Worm (Caenorhabditis elegans) whole organism, L2 larva: ENCODE data around the gene pept-2.

Source experiments
- C34F6.9 ChIP-seq: fragments of 150-350 bp; optimal IDR thresholded peaks from 2 replicates; lab custom pipeline; 2014; ENCODE audit warnings: missing biosample characterization, missing genetic modification characterization
- F13H6.1 ChIP-seq: sonication (generic microtip); optimal IDR thresholded peaks from 2 replicates; lab custom pipeline; 2016; ENCODE audit warnings: missing genetic modification characterization, missing compliant biosample characterization
- R02D3.7 ChIP-seq: fragments of 150-350 bp; optimal IDR thresholded peaks from 2 replicates; lab custom pipeline; 2014; ENCODE audit warnings: missing biosample characterization, missing genetic modification characterization
- Y55F3AM.14 ChIP-seq: fragments of 200-800 bp; sonication (Bioruptor generic); optimal IDR thresholded peaks from 2 replicates; lab custom pipeline; 2018; ENCODE audit warnings: mild to moderate bottlenecking, missing genetic modification characterization, missing compliant biosample characterization
- ZK546.5 ChIP-seq: sonication (generic microtip); optimal IDR thresholded peaks from 2 replicates; lab custom pipeline; 2017; ENCODE audit warnings: missing biosample characterization, missing genetic modification characterization
- alr-1 ChIP-seq: fragments of 150-350 bp; optimal IDR thresholded peaks from 2 replicates; lab custom pipeline; 2014; ENCODE audit warnings: missing biosample characterization, missing genetic modification characterization
- blmp-1 ChIP-seq: sonication (generic microtip); optimal IDR thresholded peaks from 2 replicates; lab custom pipeline; 2017; ENCODE audit warnings: missing genetic modification characterization, mild to moderate bottlenecking, missing compliant biosample characterization, antibody characterized with exemption, moderate library complexity; ENCODE audit not compliant: insufficient read depth
- ceh-16 ChIP-seq: fragments of 150-350 bp; optimal IDR thresholded peaks from 2 replicates; lab custom pipeline; 2014; ENCODE audit warnings: missing biosample characterization, missing genetic modification characterization
- ceh-82 ChIP-seq: fragments of 150-350 bp; optimal IDR thresholded peaks from 2 replicates; lab custom pipeline; 2014; ENCODE audit warnings: missing biosample characterization, missing genetic modification characterization
- dmd-4 ChIP-seq: sonication (generic microtip); optimal IDR thresholded peaks from 2 replicates; lab custom pipeline; 2017; ENCODE audit warnings: missing biosample characterization, missing genetic modification characterization
- elt-1 ChIP-seq: fragments of 150-350 bp; optimal IDR thresholded peaks from 2 replicates; lab custom pipeline; 2014; ENCODE audit warnings: missing biosample characterization, missing genetic modification characterization
- elt-3 ChIP-seq: sonication (generic microtip); optimal IDR thresholded peaks from 2 replicates; lab custom pipeline; 2017; ENCODE audit warnings: missing biosample characterization, missing genetic modification characterization
- fos-1 ChIP-seq: fragments of 150-350 bp; optimal IDR thresholded peaks from 2 replicates; lab custom pipeline; 2014; ENCODE audit warnings: missing biosample characterization, missing genetic modification characterization
- gmeb-1 ChIP-seq: fragments of 150-350 bp; optimal IDR thresholded peaks from 2 replicates; lab custom pipeline; 2014; ENCODE audit warnings: missing biosample characterization, missing genetic modification characterization
- lin-39 ChIP-seq: fragments of 150-350 bp; optimal IDR thresholded peaks from 2 replicates; lab custom pipeline; 2014; ENCODE audit warnings: missing biosample characterization, missing genetic modification reagents, missing genetic modification characterization
- lsy-2 ChIP-seq, 2 experiments: fragments of 150-350 bp in 1 of 2; sonication (generic microtip) in 1 of 2; optimal IDR thresholded peaks; 2 replicates each; lab custom pipeline; 2014 to 2017; ENCODE audit warnings: missing biosample characterization in 2 of 2, missing genetic modification characterization in 2 of 2
- mbf-1 ChIP-seq: sonication (generic microtip); optimal IDR thresholded peaks from 2 replicates; lab custom pipeline; 2017; ENCODE audit warnings: missing biosample characterization, missing genetic modification characterization
- nhr-10 ChIP-seq: sonication (generic microtip); optimal IDR thresholded peaks from 2 replicates; lab custom pipeline; 2017; ENCODE audit warnings: missing biosample characterization, missing genetic modification characterization
- nhr-129 ChIP-seq: fragments of 150-350 bp; optimal IDR thresholded peaks from 2 replicates; lab custom pipeline; 2014; ENCODE audit warnings: missing biosample characterization, missing genetic modification characterization
- nhr-21 ChIP-seq: fragments of 150-350 bp; optimal IDR thresholded peaks from 2 replicates; lab custom pipeline; 2014; ENCODE audit warnings: missing biosample characterization, missing genetic modification characterization
- nhr-237 ChIP-seq: fragments of 150-350 bp; optimal IDR thresholded peaks from 2 replicates; lab custom pipeline; 2014; ENCODE audit warnings: missing biosample characterization, missing genetic modification characterization
- nhr-25 ChIP-seq: fragments of 150-350 bp; sonication (generic microtip); optimal IDR thresholded peaks from 3 replicates; lab custom pipeline; 2014; ENCODE audit warnings: missing biosample characterization, missing genetic modification characterization
- nhr-6 ChIP-seq: fragments of 150-350 bp; optimal IDR thresholded peaks from 2 replicates; lab custom pipeline; 2014; ENCODE audit warnings: missing biosample characterization, missing genetic modification characterization
- sem-4 ChIP-seq: fragments of 150-350 bp; optimal IDR thresholded peaks from 2 replicates; lab custom pipeline; 2014; ENCODE audit warnings: missing biosample characterization, missing genetic modification reagents, missing genetic modification characterization
- sma-3 ChIP-seq: sonication (generic microtip); optimal IDR thresholded peaks from 2 replicates; lab custom pipeline; 2016; ENCODE audit warnings: missing genetic modification reagents, missing genetic modification characterization, missing compliant biosample characterization
- sma-9 ChIP-seq, 2 experiments: fragments of 150-350 bp in 1 of 2; sonication (generic microtip) in 1 of 2; optimal IDR thresholded peaks; 2 replicates each; lab custom pipeline; 2014 to 2016; ENCODE audit warnings: missing genetic modification characterization in 2 of 2, mild to moderate bottlenecking in 1 of 2, missing biosample characterization in 1 of 2, missing compliant biosample characterization in 1 of 2, missing genetic modification reagents in 1 of 2, moderate library complexity in 1 of 2
- snpc-4 ChIP-seq: fragments of 150-350 bp; optimal IDR thresholded peaks from 2 replicates; lab custom pipeline; 2014; ENCODE audit warnings: missing biosample characterization, missing genetic modification characterization
- unc-39 ChIP-seq: fragments of 150-350 bp; optimal IDR thresholded peaks from 2 replicates; lab custom pipeline; 2014; ENCODE audit warnings: missing biosample characterization, missing genetic modification characterization
- unc-55 ChIP-seq: fragments of 150-350 bp; sonication (generic microtip); optimal IDR thresholded peaks from 3 replicates; lab custom pipeline; 2014; ENCODE audit warnings: missing biosample characterization, missing genetic modification reagents, missing genetic modification characterization
- unc-62 ChIP-seq: fragments of 150-350 bp; optimal IDR thresholded peaks from 2 replicates; lab custom pipeline; 2014; ENCODE audit warnings: missing biosample characterization, missing genetic modification reagents, missing genetic modification characterization
- ztf-1 ChIP-seq: fragments of 200-800 bp; sonication (Bioruptor generic); conservative IDR thresholded peaks from 2 replicates; pipeline ENCODE4 v1.3.6; 2022; ENCODE audit warnings: missing genetic modification characterization, missing compliant biosample characterization
- ztf-4 ChIP-seq: fragments of 150-350 bp; optimal IDR thresholded peaks from 2 replicates; lab custom pipeline; 2014; ENCODE audit warnings: missing biosample characterization, missing genetic modification characterization

Gene pept-2

DNA sequence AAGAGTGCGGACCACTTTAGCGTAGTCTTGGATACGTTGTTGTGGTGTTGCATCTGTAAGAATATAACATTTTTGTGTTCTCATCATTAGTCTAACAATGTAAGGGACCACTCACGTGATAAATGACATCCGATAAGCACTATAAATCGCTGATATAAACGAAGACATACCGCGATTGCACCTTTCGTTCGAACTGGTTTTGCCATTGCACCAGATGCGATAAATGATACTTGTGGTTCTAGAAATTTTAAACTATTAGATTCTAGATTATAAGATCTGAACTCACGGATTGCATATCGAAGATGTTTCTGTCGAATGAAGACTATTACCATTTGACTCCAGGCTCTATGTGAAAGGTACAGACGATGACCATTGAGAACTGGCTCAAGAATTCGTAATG is 19.2 kb upstream of the pept-2 start:
- TF ChIP-seq mbf-1 (tag; lab: Kevin White, UChicago), result no peak
- no peak for TF ChIP-seq nhr-21 (tag; lab: Kevin White, UChicago)
- TF ChIP-seq elt-1 (tag; lab: Kevin White, UChicago), result no peak
- TF ChIP-seq R02D3.7 (tag; lab: Kevin White, UChicago), result no peak
- no peak for TF ChIP-seq ceh-82 (tag; lab: Kevin White, UChicago)
- no peak for TF ChIP-seq alr-1 (tag; lab: Kevin White, UChicago)
- TF ChIP-seq ceh-16 (tag; lab: Kevin White, UChicago), result no peak
- no peak for TF ChIP-seq dmd-4 (tag; lab: Kevin White, UChicago)
- TF ChIP-seq elt-3, result no peak
- TF ChIP-seq fos-1, result no peak
- TF ChIP-seq unc-55 (GFP tag; lab: Kevin White, UChicago), result no peak
- TF ChIP-seq nhr-237 (tag; lab: Kevin White, UChicago), result no peak
- TF ChIP-seq ZK546.5 (tag; lab: Kevin White, UChicago), result no peak
- no peak for TF ChIP-seq unc-62 (GFP tag; lab: Kevin White, UChicago)
- TF ChIP-seq lsy-2 (tag; optimal IDR thresholded peaks at IDR 0.05; lab: Kevin White, UChicago), result no peak
- TF ChIP-seq gmeb-1 (tag; lab: Kevin White, UChicago), result no peak
- no peak for TF ChIP-seq ztf-1 (GFP tag; lab: Robert Waterston, UW)
- TF ChIP-seq ztf-4 (tag; lab: Kevin White, UChicago), result no peak
- no peak for TF ChIP-seq nhr-6 (tag; lab: Kevin White, UChicago)

ce11 chrIV:10773811-10774210 is 16.6 kb upstream of the pept-2 start, which contains the start of gene inpp-1:
Gene inpp-1 (minus strand): TSS chrIV:10773911.
- TF ChIP-seq lin-39 (tag; lab: Kevin White, UChicago) (no peak), C34F6.9 (tag; lab: Kevin White, UChicago) (no peak)
- TF ChIP-seq, all 48 proteins: peak for 0

- TF ChIP-seq sma-9 (GFP tag; optimal IDR thresholded peaks at IDR 0.05; lab: Kevin White, UChicago), result peak; percentile 74
- TF ChIP-seq sma-9 (tag; optimal IDR thresholded peaks at IDR 0.05; lab: Kevin White, UChicago), result no peak
- peak; percentile 73 for TF ChIP-seq sma-3 (GFP tag; lab: Kevin White, UChicago)
- TF ChIP-seq nhr-237 (tag; lab: Kevin White, UChicago), result no peak
- peak; percentile 2 for TF ChIP-seq nhr-21 (tag; lab: Kevin White, UChicago)
- peak; percentile 77 for TF ChIP-seq blmp-1 (tag; lab: Kevin White, UChicago)
- no peak for TF ChIP-seq Y55F3AM.14
- no peak for TF ChIP-seq nhr-10 (tag; lab: Kevin White, UChicago)
- TF ChIP-seq nhr-129 (tag; lab: Kevin White, UChicago), result no peak
- no peak for TF ChIP-seq C34F6.9 (tag; lab: Kevin White, UChicago)
- no peak for TF ChIP-seq sem-4
- peak; percentile 48 for TF ChIP-seq nhr-25 (tag; lab: Kevin White, UChicago)
- TF ChIP-seq, all 48 proteins: peak for 5
Measured at ce11 chrIV:10777076-10777475, 13.4 kb upstream of the pept-2 start.

DNA sequence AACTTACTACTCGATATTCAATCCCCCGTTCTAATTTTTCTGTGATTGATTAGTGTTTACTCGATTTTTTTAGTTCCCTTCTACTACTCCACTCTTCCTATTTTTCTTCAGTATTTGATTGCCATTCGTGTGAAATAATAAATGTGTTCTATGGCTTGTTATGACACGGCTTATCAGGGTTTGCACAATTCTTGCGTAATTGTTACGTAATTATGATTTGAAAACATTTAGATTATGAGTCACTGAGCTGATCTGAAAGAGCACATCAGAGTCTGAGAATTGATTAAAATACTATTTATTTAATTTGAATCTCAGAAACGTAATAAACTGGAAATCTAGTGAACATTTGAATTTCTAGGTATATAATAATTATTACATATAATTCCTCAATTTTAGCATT is 12.9 kb upstream of the pept-2 start:
- TF ChIP-seq nhr-25 (tag; lab: Kevin White, UChicago), result no peak
- no peak for TF ChIP-seq ztf-4 (tag; lab: Kevin White, UChicago)
- TF ChIP-seq nhr-10 (tag; lab: Kevin White, UChicago), result no peak
- no peak for TF ChIP-seq sma-3 (GFP tag; lab: Kevin White, UChicago)
- TF ChIP-seq sem-4, result no peak
- no peak for TF ChIP-seq F13H6.1 (tag; lab: Kevin White, UChicago)
- no peak for TF ChIP-seq nhr-6 (tag; lab: Kevin White, UChicago)
- TF ChIP-seq mbf-1 (tag; lab: Kevin White, UChicago), result no peak
- no peak for TF ChIP-seq nhr-237 (tag; lab: Kevin White, UChicago)
- no peak for TF ChIP-seq unc-39 (tag; lab: Kevin White, UChicago)
- no peak for TF ChIP-seq snpc-4 (tag; lab: Kevin White, UChicago)

DNA sequence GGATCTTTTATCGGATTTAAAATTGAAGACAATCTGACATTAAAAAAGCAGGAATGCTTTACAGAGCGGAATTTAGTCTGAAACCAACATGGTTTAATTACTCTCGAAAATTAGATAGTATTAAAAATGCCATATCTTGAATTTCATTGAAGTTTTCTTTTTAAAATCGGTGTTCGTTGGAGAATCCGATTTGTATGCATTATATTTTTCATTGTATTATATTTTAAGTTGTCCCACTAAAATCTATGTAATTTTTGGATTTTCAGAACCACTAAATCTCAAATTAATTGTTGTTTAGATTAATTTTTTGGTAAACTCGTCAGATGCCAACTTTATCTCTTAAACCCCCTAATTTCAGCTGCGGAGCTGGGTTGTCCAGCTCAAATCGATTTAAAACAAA is 11.9 kb upstream of the pept-2 start:
- TF ChIP-seq nhr-25 (tag; lab: Kevin White, UChicago) (peak; percentile 16), lsy-2 (tag; optimal IDR thresholded peaks at IDR 0.05; lab: Kevin White, UChicago) (no peak)
- TF ChIP-seq, all 48 proteins: peak for 1
